Worm (Caenorhabditis elegans): Measurements from ENCODE around the gene F02A9.1.
A peak's percentile ranks its signal among the peaks of the same experiment; 100 is the strongest.

Gene F02A9.1

ce11 chrIII:9125789-9126304, 48.2 kb upstream of the F02A9.1 start, which contains the start of gene sec-16A.1 (continued):
- TF ChIP-seq Y116A8C.19 (tag; optimal IDR thresholded peaks at IDR 0.05; ENCODE audit: borderline replicate concordance) = no peak
- no peak for TF ChIP-seq zag-1 (tag; optimal IDR thresholded peaks at IDR 0.05)
- TF ChIP-seq skn-1 (tag; optimal IDR thresholded peaks at IDR 0.05) = no peak
- no peak for TF ChIP-seq swsn-7 (tag; optimal IDR thresholded peaks at IDR 0.05)
- no peak for TF ChIP-seq ztf-4 (tag; optimal IDR thresholded peaks at IDR 0.05)
- TF ChIP-seq ama-1 (optimal IDR thresholded peaks at IDR 0.05) = no peak
- TF ChIP-seq tlp-1 (tag; optimal IDR thresholded peaks at IDR 0.05) = no peak
- no peak for TF ChIP-seq nhr-84 (tag; optimal IDR thresholded peaks at IDR 0.05)
- TF ChIP-seq vab-15 (tag; optimal IDR thresholded peaks at IDR 0.05) = no peak
- no peak for TF ChIP-seq mef-2 (tag; optimal IDR thresholded peaks at IDR 0.05)
- TF ChIP-seq lsy-2 (tag; optimal IDR thresholded peaks at IDR 0.05) = peak; percentile 52 to 56
- TF ChIP-seq nhr-85 (tag) = peak; percentile 4
- TF ChIP-seq lin-15B (tag; optimal IDR thresholded peaks at IDR 0.05) = peak; percentile 1
- peak; percentile 18 for TF ChIP-seq rnt-1 (tag; optimal IDR thresholded peaks at IDR 0.05)
- no peak for TF ChIP-seq ceh-90 (tag; optimal IDR thresholded peaks at IDR 0.05)
- no peak for TF ChIP-seq fkh-8 (tag; optimal IDR thresholded peaks at IDR 0.05)
- no peak for TF ChIP-seq efl-3 (GFP tag; optimal IDR thresholded peaks at IDR 0.05)
- TF ChIP-seq blmp-1 (tag; optimal IDR thresholded peaks at IDR 0.05) = peak; percentile 92
- TF ChIP-seq lin-35 (GFP tag; optimal IDR thresholded peaks at IDR 0.05) = peak; percentile 34 to 66
- TF ChIP-seq mep-1 (tag; optimal IDR thresholded peaks at IDR 0.05) = no peak
- TF ChIP-seq C04F5.9 (tag; optimal IDR thresholded peaks at IDR 0.05) = no peak
- 0 out of 2 replicates have a peak, but pooled peaks have one; percentile 10 for TF ChIP-seq grh-1 (GFP tag; IDR thresholded peaks at IDR 0.05)
- TF ChIP-seq ceh-82 (tag; optimal IDR thresholded peaks at IDR 0.05) = peak in 1 of 3 experiments; percentile 18
- no peak for TF ChIP-seq aha-1 (tag; optimal IDR thresholded peaks at IDR 0.05)
- TF ChIP-seq dsc-1 (tag; optimal IDR thresholded peaks at IDR 0.05) = no peak
- peak; percentile 4 for TF ChIP-seq unc-130 (tag; optimal IDR thresholded peaks at IDR 0.05)
- TF ChIP-seq pqm-1 (tag; optimal IDR thresholded peaks at IDR 0.05) = no peak
- no peak for TF ChIP-seq hpl-2 (GFP tag; optimal IDR thresholded peaks at IDR 0.05)
- no peak for TF ChIP-seq nhr-19 (GFP tag; conservative IDR thresholded peaks at IDR 0.05)
- TF ChIP-seq alr-1 (tag; optimal IDR thresholded peaks at IDR 0.05; ENCODE audit: borderline replicate concordance) = no peak
- no peak for TF ChIP-seq ceh-88 (GFP tag; IDR thresholded peaks at IDR 0.05)
- TF ChIP-seq C34B4.2 (tag; optimal IDR thresholded peaks at IDR 0.05) = no peak
- TF ChIP-seq nhr-20 (tag; optimal IDR thresholded peaks at IDR 0.05) = peak; percentile 43
- no peak for TF ChIP-seq ceh-8 (GFP tag; optimal IDR thresholded peaks at IDR 0.05)
- TF ChIP-seq unc-86 (tag; optimal IDR thresholded peaks at IDR 0.05) = no peak
- TF ChIP-seq aly-2 (tag; optimal IDR thresholded peaks at IDR 0.05) = no peak
- no peak for TF ChIP-seq snpc-4 (tag; optimal IDR thresholded peaks at IDR 0.05)
- TF ChIP-seq zip-4 (GFP tag; optimal IDR thresholded peaks at IDR 0.05) = no peak

ce11 chrIII:9118921-9119606, 41.5 kb upstream of the F02A9.1 start, which contains the start of gene ced-11:
ced-11 (plus strand) TSS chrIII:9119556.
- no peak for TF ChIP-seq swsn-7 (tag; optimal IDR thresholded peaks at IDR 0.05)
- TF ChIP-seq ceh-8 (GFP tag; optimal IDR thresholded peaks at IDR 0.05) = no peak
- peak; percentile 71 for TF ChIP-seq lin-14 (GFP tag; optimal IDR thresholded peaks at IDR 0.05)
- no peak for TF ChIP-seq mab-9 (GFP tag; IDR thresholded peaks at IDR 0.05)
- TF ChIP-seq unc-62 (GFP tag; optimal IDR thresholded peaks at IDR 0.05) = no peak
- TF ChIP-seq zip-4 (GFP tag; optimal IDR thresholded peaks at IDR 0.05) = no peak
- no peak for TF ChIP-seq ama-1 (optimal IDR thresholded peaks at IDR 0.05)
- TF ChIP-seq vab-15 (tag; optimal IDR thresholded peaks at IDR 0.05) = no peak
- TF ChIP-seq tbx-2 (tag; optimal IDR thresholded peaks at IDR 0.05) = peak; percentile 49
- TF ChIP-seq lin-13 (GFP tag; optimal IDR thresholded peaks at IDR 0.05) = no peak
- TF ChIP-seq hlh-4 (tag; optimal IDR thresholded peaks at IDR 0.05) = no peak
- peak; percentile 23 for TF ChIP-seq blmp-1 (tag; optimal IDR thresholded peaks at IDR 0.05)
- TF ChIP-seq unc-130 (tag; optimal IDR thresholded peaks at IDR 0.05) = peak; percentile 37
- no peak for TF ChIP-seq egl-27 (tag; optimal IDR thresholded peaks at IDR 0.05)
- TF ChIP-seq nhr-19 (GFP tag; conservative IDR thresholded peaks at IDR 0.05) = no peak
- no peak for TF ChIP-seq lir-3 (tag; optimal IDR thresholded peaks at IDR 0.05; ENCODE audit: poor library complexity)
- TF ChIP-seq sup-37 (GFP tag; optimal IDR thresholded peaks at IDR 0.05) = no peak
- TF ChIP-seq ceh-63 (GFP tag; optimal IDR thresholded peaks at IDR 0.05) = no peak
- TF ChIP-seq grh-1 (GFP tag; IDR thresholded peaks at IDR 0.05) = peak; percentile 66
- TF ChIP-seq jun-1 (tag; optimal IDR thresholded peaks at IDR 0.05) = no peak
- peak; percentile 49 for TF ChIP-seq nhr-85 (tag)
- TF ChIP-seq pag-3 (tag; optimal IDR thresholded peaks at IDR 0.05; ENCODE audit: borderline replicate concordance, insufficient read depth) = peak; percentile 90
- peak in 1 of 2 experiments; percentile 20 for TF ChIP-seq lin-35 (GFP tag; optimal IDR thresholded peaks at IDR 0.05)
- no peak for TF ChIP-seq ces-1 (GFP tag; optimal IDR thresholded peaks at IDR 0.05)
